Fruit fly (Drosophila melanogaster) whole organism, embryonic: ENCODE results near the gene Glyat.
A peak's percentile ranks its signal among the peaks of the same experiment; 100 is the strongest.

Experiments
- Abd-B ChIP-seq: fragments of 200-800 bp; sonication (Bioruptor generic); optimal IDR thresholded peaks from 2 replicates; lab custom pipeline; 2018; ENCODE audit warnings: missing biosample characterization, mild to moderate bottlenecking, missing genetic modification characterization, moderate library complexity
- Antp ChIP-seq: fragments of 200-800 bp; sonication (Bioruptor generic); optimal IDR thresholded peaks from 3 replicates; lab custom pipeline; 2016; ENCODE audit warnings: missing biosample characterization, missing genetic modification characterization
- CG1603 ChIP-seq: fragments of 200-800 bp; sonication (Bioruptor generic); optimal IDR thresholded peaks from 2 replicates; lab custom pipeline; 2019; ENCODE audit warnings: missing biosample characterization, mild to moderate bottlenecking, missing genetic modification characterization, moderate library complexity
- CG16779 ChIP-seq: fragments of 200-800 bp; sonication (Bioruptor generic); IDR thresholded peaks from 2 replicates; pipeline ENCODE4 v1.3.6; 2022; ENCODE audit warnings: missing biosample characterization, missing genetic modification characterization
- CG18476 ChIP-seq: fragments of 200-800 bp; sonication (Bioruptor generic); optimal IDR thresholded peaks from 2 replicates; lab custom pipeline; 2016; ENCODE audit warnings: missing biosample characterization, mild to moderate bottlenecking, missing genetic modification characterization
- CG2712 ChIP-seq: fragments of 200-800 bp; optimal IDR thresholded peaks from 3 replicates; lab custom pipeline; 2019; ENCODE audit warnings: missing biosample characterization, mild to moderate bottlenecking, missing genetic modification characterization, moderate library complexity
- CG3163 ChIP-seq: fragments of 200-800 bp; sonication (Bioruptor generic); optimal IDR thresholded peaks from 3 replicates; lab custom pipeline; 2016; ENCODE audit warnings: missing biosample characterization, missing genetic modification characterization
- CG32767 ChIP-seq: fragments of 200-800 bp; sonication (Bioruptor generic); IDR thresholded peaks from 2 replicates; pipeline ENCODE4 v1.3.6; 2022; ENCODE audit warnings: missing biosample characterization, missing genetic modification characterization
- CG3838 ChIP-seq: fragments of 200-800 bp; sonication (Bioruptor generic); optimal IDR thresholded peaks from 3 replicates; lab custom pipeline; 2016; ENCODE audit warnings: missing biosample characterization, missing genetic modification characterization
- CG7963 ChIP-seq: fragments of 200-800 bp; sonication (Bioruptor generic); IDR thresholded peaks from 3 replicates; pipeline ENCODE4 v1.3.6; 2022; ENCODE audit warnings: missing biosample characterization, missing genetic modification characterization; ENCODE audit not compliant: partially characterized antibody
- CG8924 ChIP-seq: fragments of 200-800 bp; optimal IDR thresholded peaks from 3 replicates; lab custom pipeline; 2019; ENCODE audit warnings: missing biosample characterization, mild to moderate bottlenecking, missing genetic modification characterization, moderate library complexity
- CG8944 ChIP-seq: fragments of 200-800 bp; sonication (Bioruptor generic); optimal IDR thresholded peaks from 3 replicates; lab custom pipeline; 2016; ENCODE audit warnings: missing biosample characterization, missing genetic modification characterization
- CG9437 ChIP-seq: fragments of 200-800 bp; sonication (Bioruptor generic); optimal IDR thresholded peaks from 2 replicates; lab custom pipeline; 2018; ENCODE audit warnings: missing biosample characterization, mild to moderate bottlenecking, missing genetic modification characterization
- E2f1 ChIP-seq: fragments of 200-800 bp; sonication (Bioruptor generic); IDR thresholded peaks from 2 replicates; pipeline ENCODE4 v1.3.6; 2022; ENCODE audit warnings: missing biosample characterization, missing genetic modification characterization
- E2f2 ChIP-seq: fragments of 200-800 bp; sonication (Bioruptor generic); IDR thresholded peaks from 2 replicates; pipeline ENCODE4 v1.3.6; 2022; ENCODE audit warnings: missing biosample characterization, missing genetic modification characterization
- Eip74EF ChIP-seq, 2 experiments: fragments of 200-800 bp in 1 of 2; fragments of >200 bp in 1 of 2; sonication (Bioruptor generic) in 1 of 2; optimal IDR thresholded peaks; 2 replicates each; lab custom pipeline; 2017 to 2019; ENCODE audit warnings: missing biosample characterization in 2 of 2, missing genetic modification characterization in 2 of 2, mild to moderate bottlenecking in 1 of 2, moderate library complexity in 1 of 2
- Fer2 ChIP-seq: fragments of 200-800 bp; sonication (Bioruptor generic); optimal IDR thresholded peaks from 2 replicates; lab custom pipeline; 2018; ENCODE audit warnings: missing biosample characterization, mild to moderate bottlenecking, missing genetic modification characterization, moderate library complexity
- Fer3 ChIP-seq: fragments of 200-800 bp; sonication (Bioruptor generic); optimal IDR thresholded peaks from 2 replicates; lab custom pipeline; 2018; ENCODE audit warnings: missing biosample characterization, mild to moderate bottlenecking, missing genetic modification characterization, moderate library complexity
- Hey ChIP-seq: fragments of 200-800 bp; sonication (Bioruptor generic); optimal IDR thresholded peaks from 3 replicates; lab custom pipeline; 2018; ENCODE audit warnings: missing biosample characterization, mild to moderate bottlenecking, missing genetic modification characterization
- Hr3 ChIP-seq: fragments of 200-800 bp; sonication (Bioruptor generic); optimal IDR thresholded peaks from 3 replicates; lab custom pipeline; 2016; ENCODE audit warnings: missing biosample characterization, missing genetic modification characterization
- Mrtf ChIP-seq: fragments of 200-800 bp; sonication (Bioruptor generic); IDR thresholded peaks from 3 replicates; pipeline ENCODE4 v1.3.6; 2022; ENCODE audit warnings: missing biosample characterization, missing genetic modification characterization
- Myb ChIP-seq: fragments of 200-800 bp; sonication (Bioruptor generic); optimal IDR thresholded peaks from 2 replicates; lab custom pipeline; 2016; ENCODE audit warnings: missing biosample characterization, missing genetic modification characterization
- Oaz ChIP-seq: fragments of 200-800 bp; sonication (Bioruptor generic); IDR thresholded peaks from 2 replicates; pipeline ENCODE4 v1.3.6; 2022; ENCODE audit warnings: missing biosample characterization, missing genetic modification characterization
- Pdp1 ChIP-seq, 2 experiments: fragments of 200-800 bp; sonication (Bioruptor generic); optimal IDR thresholded peaks; 3 replicates each; lab custom pipeline; 2016; ENCODE audit warnings: missing biosample characterization in 2 of 2, missing genetic modification characterization in 2 of 2, mild to moderate bottlenecking in 1 of 2, moderate library complexity in 1 of 2
- aop ChIP-seq: fragments of 200-800 bp; sonication (Bioruptor generic); IDR thresholded peaks from 2 replicates; pipeline ENCODE4 v1.3.6; 2022; ENCODE audit warnings: missing biosample characterization, missing genetic modification characterization
- bowl ChIP-seq: fragments of 200-800 bp; sonication (Bioruptor generic); IDR thresholded peaks from 2 replicates; pipeline ENCODE4 v1.3.6; 2022; ENCODE audit warnings: missing biosample characterization, missing genetic modification characterization
- dan ChIP-seq: fragments of 200-800 bp; sonication (Bioruptor generic); IDR thresholded peaks from 2 replicates; pipeline ENCODE4 v1.3.6; 2022; ENCODE audit warnings: missing biosample characterization, missing genetic modification characterization
- dimm ChIP-seq: fragments of 200-800 bp; sonication (Bioruptor generic); IDR thresholded peaks from 2 replicates; pipeline ENCODE4 v1.3.6; 2022; ENCODE audit warnings: missing biosample characterization, missing genetic modification characterization
- disco-r ChIP-seq: fragments of 200-800 bp; sonication (Bioruptor generic); optimal IDR thresholded peaks from 2 replicates; lab custom pipeline; 2016; ENCODE audit warnings: missing biosample characterization, missing genetic modification characterization
- en ChIP-seq: fragments of 200-800 bp; sonication (Bioruptor generic); optimal IDR thresholded peaks from 2 replicates; lab custom pipeline; 2016; ENCODE audit warnings: missing biosample characterization, missing genetic modification characterization
- fd64A ChIP-seq: fragments of 200-800 bp; sonication (Bioruptor generic); optimal IDR thresholded peaks from 3 replicates; lab custom pipeline; 2018; ENCODE audit warnings: missing biosample characterization, mild to moderate bottlenecking, missing genetic modification characterization
- gsb ChIP-seq: fragments of 200-800 bp; sonication (Bioruptor generic); IDR thresholded peaks from 2 replicates; pipeline ENCODE4 v1.3.6; 2022; ENCODE audit warnings: missing biosample characterization, missing genetic modification characterization
- gt ChIP-seq: fragments of 200-800 bp; sonication (Bioruptor generic); IDR thresholded peaks from 2 replicates; pipeline ENCODE4 v1.3.6; 2022; ENCODE audit warnings: missing biosample characterization, missing genetic modification characterization
- her ChIP-seq: fragments of 200-800 bp; sonication (Bioruptor generic); optimal IDR thresholded peaks from 2 replicates; lab custom pipeline; 2016; ENCODE audit warnings: missing biosample characterization, missing genetic modification characterization
- ind ChIP-seq: fragments of 200-800 bp; sonication (Bioruptor generic); optimal IDR thresholded peaks from 3 replicates; lab custom pipeline; 2016; ENCODE audit warnings: missing biosample characterization, missing genetic modification characterization
- lbe ChIP-seq: fragments of 200-800 bp; sonication (Bioruptor generic); optimal IDR thresholded peaks from 2 replicates; lab custom pipeline; 2016; ENCODE audit warnings: missing biosample characterization, mild to moderate bottlenecking, missing genetic modification characterization
- otp ChIP-seq: fragments of 200-800 bp; sonication (Bioruptor generic); IDR thresholded peaks from 3 replicates; pipeline ENCODE4, ENCODE4 v1.3.6; 2022; ENCODE audit warnings: missing biosample characterization, missing genetic modification characterization
- pfk ChIP-seq: fragments of 200-800 bp; sonication (Bioruptor generic); optimal IDR thresholded peaks from 2 replicates; lab custom pipeline; 2018; ENCODE audit warnings: missing biosample characterization, mild to moderate bottlenecking, missing genetic modification characterization, moderate library complexity
- pum ChIP-seq: fragments of 200-800 bp; sonication (Bioruptor generic); optimal IDR thresholded peaks from 2 replicates; lab custom pipeline; 2016; ENCODE audit warnings: missing biosample characterization, missing genetic modification characterization
- salm ChIP-seq: fragments of 200-800 bp; sonication (Bioruptor generic); optimal IDR thresholded peaks from 2 replicates; lab custom pipeline; 2018; ENCODE audit warnings: missing biosample characterization, mild to moderate bottlenecking, missing genetic modification characterization
- tll ChIP-seq, 2 experiments: fragments of 200-800 bp in 1 of 2; fragments of >200 bp in 1 of 2; sonication (Bioruptor generic) in 1 of 2; optimal IDR thresholded peaks; 2 replicates each; lab custom pipeline; 2017 to 2019; ENCODE audit warnings: missing biosample characterization in 2 of 2, missing genetic modification characterization in 2 of 2, mild to moderate bottlenecking in 1 of 2, moderate library complexity in 1 of 2
- tx ChIP-seq: fragments of 200-800 bp; sonication (Bioruptor generic); optimal IDR thresholded peaks from 2 replicates; lab custom pipeline; 2016; ENCODE audit warnings: missing biosample characterization, missing genetic modification characterization
- vfl ChIP-seq: fragments of 200-800 bp; sonication (Bioruptor generic); optimal IDR thresholded peaks from 2 replicates; lab custom pipeline; 2016; ENCODE audit warnings: missing biosample characterization, missing genetic modification characterization
- zfh2 ChIP-seq: fragments of 200-800 bp; sonication (Bioruptor generic); optimal IDR thresholded peaks from 2 replicates; lab custom pipeline; 2016; ENCODE audit warnings: missing biosample characterization, missing genetic modification characterization

Gene Glyat

dm6 chr2L:8010602-8011455 lies at the start of gene Glyat, which contains the start of gene Tg (continued):
- TF ChIP-seq pum (no peak), gsb (GFP tag; lab: Robert Waterston, UW) (no peak), Mrtf (GFP tag; lab: Robert Waterston, UW) (no peak), CG3838 (GFP tag; lab: Kevin White, UChicago) (no peak), Abd-B (no peak), ind (GFP tag; lab: Kevin White, UChicago) (no peak), en (no peak), CG3163 (GFP tag; lab: Kevin White, UChicago) (peak; percentile 99), dimm (GFP tag; lab: Robert Waterston, UW) (no peak), CG32767 (GFP tag; lab: Robert Waterston, UW) (no peak), Eip74EF (GFP tag; optimal IDR thresholded peaks at IDR 0.05; lab: Kevin White, UChicago) (peak in 1 of 2 experiments; percentile 53), E2f2 (GFP tag; lab: Robert Waterston, UW) (peak; percentile 92), Fer3 (tag; lab: Kevin White, UChicago) (peak; percentile 31), CG7963 (GFP tag; lab: Robert Waterston, UW) (0 out of 3 replicates have a peak, but pooled peaks have one; percentile 43), bowl (GFP tag; lab: Robert Waterston, UW) (no peak), tll (GFP tag; optimal IDR thresholded peaks at IDR 0.05; lab: Kevin White, UChicago) (no peak), CG18476 (GFP tag; lab: Kevin White, UChicago) (peak; percentile 2), dan (GFP tag; lab: Robert Waterston, UW) (no peak), Hr3 (GFP tag; lab: Kevin White, UChicago) (no peak), Pdp1 (GFP tag; optimal IDR thresholded peaks at IDR 0.05; lab: Kevin White, UChicago) (peak in 1 of 2 experiments; percentile 50), CG1603 (tag; lab: Kevin White, UChicago) (no peak), lbe (no peak), gt (GFP tag; lab: Robert Waterston, UW) (no peak), E2f1 (GFP tag; lab: Robert Waterston, UW) (no peak), Myb (GFP tag; lab: Kevin White, UChicago) (peak; percentile 70), disco-r (no peak), aop (GFP tag; lab: Robert Waterston, UW) (no peak), Hey (tag; lab: Kevin White, UChicago) (no peak), Oaz (GFP tag; lab: Robert Waterston, UW) (no peak), CG8944 (GFP tag; lab: Kevin White, UChicago) (no peak), salm (tag; lab: Kevin White, UChicago) (no peak), CG9437 (GFP tag; lab: Kevin White, UChicago) (peak; percentile 18), CG2712 (tag; lab: Kevin White, UChicago) (peak; percentile 26), fd64A (GFP tag; lab: Kevin White, UChicago) (no peak), zfh2 (GFP tag; lab: Kevin White, UChicago) (no peak), otp (GFP tag; lab: Robert Waterston, UW) (no peak), Fer2 (tag; lab: Kevin White, UChicago) (peak; percentile 19), CG16779 (GFP tag; lab: Robert Waterston, UW) (0 out of 2 replicates have a peak, but pooled peaks have one; percentile 54), vfl (no peak), Antp (no peak), pfk (GFP tag; lab: Kevin White, UChicago) (no peak), CG8924 (peak; percentile 36), her (GFP tag; lab: Kevin White, UChicago) (peak; percentile 99), tx (no peak)
